Fruit fly (Drosophila melanogaster): Measurements from ENCODE around the gene Slbp.

The Slbp gene

dm6 chr3R:29112398-29113150, 40.5 kb downstream of the Slbp start, which contains the start of the genes alpha-Man-Ib and Pdhb (continued):
- peak; percentile 84 for TF ChIP-seq ssp (GFP tag; IDR thresholded peaks at IDR 0.05)
- TF ChIP-seq CG3838 (GFP tag; optimal IDR thresholded peaks at IDR 0.05): no peak
- TF ChIP-seq tin (GFP tag; optimal IDR thresholded peaks at IDR 0.05): peak; percentile 85
- TF ChIP-seq CG9932 (GFP tag; IDR thresholded peaks at IDR 0.05): peak; percentile 93
- TF ChIP-seq gfzf (GFP tag; optimal IDR thresholded peaks at IDR 0.05): peak; percentile 78
- peak; percentile 31 for TF ChIP-seq BtbVII (GFP tag; optimal IDR thresholded peaks at IDR 0.05)
- no peak for TF ChIP-seq gce (GFP tag; IDR thresholded peaks at IDR 0.05)
- TF ChIP-seq CG17385 (GFP tag; optimal IDR thresholded peaks at IDR 0.05): peak; percentile 64
- TF ChIP-seq zen (tag; optimal IDR thresholded peaks at IDR 0.05): peak; percentile 82
- TF ChIP-seq Sox102F (GFP tag; optimal IDR thresholded peaks at IDR 0.05): no peak
- peak; percentile 94 for TF ChIP-seq Sry-β (GFP tag; optimal IDR thresholded peaks at IDR 0.05)
- peak; percentile 75 for TF ChIP-seq CG7357 (GFP tag; IDR thresholded peaks at IDR 0.05)
- no peak for TF ChIP-seq Kr (GFP tag; optimal IDR thresholded peaks at IDR 0.05)
- TF ChIP-seq salm (tag; optimal IDR thresholded peaks at IDR 0.05): peak; percentile 48
- peak; percentile 44 for TF ChIP-seq CG17186 (GFP tag; optimal IDR thresholded peaks at IDR 0.05)
- TF ChIP-seq z (GFP tag; IDR thresholded peaks at IDR 0.05): no peak
- peak; percentile 87 for TF ChIP-seq CG34422 (GFP tag; IDR thresholded peaks at IDR 0.05)
- peak; percentile 91 for TF ChIP-seq CG9817 (tag; optimal IDR thresholded peaks at IDR 0.05)
- 0 out of 3 replicates have a peak, but pooled peaks have one; percentile 40 for TF ChIP-seq CG3726 (GFP tag; IDR thresholded peaks at IDR 0.05)
- TF ChIP-seq CG6254 (GFP tag; optimal IDR thresholded peaks at IDR 0.05): no peak
- TF ChIP-seq CG8478 (optimal IDR thresholded peaks at IDR 0.05): no peak
- TF ChIP-seq CG2129 (GFP tag; IDR thresholded peaks at IDR 0.05; ENCODE audit: partially characterized antibody): no peak
- no peak for TF ChIP-seq prd (optimal IDR thresholded peaks at IDR 0.05)
- peak; percentile 91 for TF ChIP-seq prd (GFP tag; IDR thresholded peaks at IDR 0.05)
- peak in 1 of 2 experiments; percentile 72 for TF ChIP-seq bsh (GFP tag; optimal IDR thresholded peaks at IDR 0.05)
- peak; percentile 83 for TF ChIP-seq CG12942 (GFP tag; optimal IDR thresholded peaks at IDR 0.05)
- peak; percentile 32; the same call in 1 of the 2 replicates for TF ChIP-seq gt (GFP tag; IDR thresholded peaks at IDR 0.05)
- TF ChIP-seq Six4 (GFP tag; optimal IDR thresholded peaks at IDR 0.05): peak; percentile 41
- TF ChIP-seq jigr1 (GFP tag; IDR thresholded peaks at IDR 0.05): peak; percentile 57; the same call in 1 of the 3 replicates
- TF ChIP-seq CG1647 (GFP tag; optimal IDR thresholded peaks at IDR 0.05): peak; percentile 22
- TF ChIP-seq CG10431 (GFP tag; optimal IDR thresholded peaks at IDR 0.05): no peak
- TF ChIP-seq CG7786 (GFP tag; optimal IDR thresholded peaks at IDR 0.05): no peak
- TF ChIP-seq ind (GFP tag; optimal IDR thresholded peaks at IDR 0.05): peak; percentile 83
- no peak for TF ChIP-seq CG1792 (GFP tag; optimal IDR thresholded peaks at IDR 0.05)
- TF ChIP-seq HLHmδ (GFP tag; optimal IDR thresholded peaks at IDR 0.05): no peak
- no peak for TF ChIP-seq hth (optimal IDR thresholded peaks at IDR 0.05)
- no peak for TF ChIP-seq bcd (GFP tag; optimal IDR thresholded peaks at IDR 0.05)
- TF ChIP-seq Bdp1 (GFP tag; optimal IDR thresholded peaks at IDR 0.05): no peak
- no peak for TF ChIP-seq CTCF (GFP tag; optimal IDR thresholded peaks at IDR 0.05)
- TF ChIP-seq CG12219 (GFP tag; optimal IDR thresholded peaks at IDR 0.05): peak; percentile 6
- TF ChIP-seq CG11247 (GFP tag; IDR thresholded peaks at IDR 0.05): peak; percentile 76
- TF ChIP-seq CG15696 (tag; optimal IDR thresholded peaks at IDR 0.05): peak; percentile 81
- no peak for TF ChIP-seq usp (GFP tag; optimal IDR thresholded peaks at IDR 0.05)
- TF ChIP-seq HmgD (GFP tag; optimal IDR thresholded peaks at IDR 0.05): peak; percentile 49
- peak; percentile 38; the same call in 1 of the 2 replicates for TF ChIP-seq GATAe (GFP tag; conservative IDR thresholded peaks at IDR 0.05)
- TF ChIP-seq repo (GFP tag; optimal IDR thresholded peaks at IDR 0.05): no peak
- no peak for TF ChIP-seq hb (GFP tag; IDR thresholded peaks at IDR 0.05; ENCODE audit: partially characterized antibody)
- peak; percentile 45 for TF ChIP-seq Sin3A (optimal IDR thresholded peaks at IDR 0.05)
- TF ChIP-seq mam (GFP tag; optimal IDR thresholded peaks at IDR 0.05): peak; percentile 74
- TF ChIP-seq CG10462 (GFP tag; optimal IDR thresholded peaks at IDR 0.05): peak; percentile 15
- no peak for TF ChIP-seq CG43689 (GFP tag; IDR thresholded peaks at IDR 0.05)
- peak; percentile 80 for TF ChIP-seq Hmr (GFP tag; optimal IDR thresholded peaks at IDR 0.05)

All from whole organism, embryonic.